Worm (Caenorhabditis elegans) whole organism, L4/young adult: ENCODE measurements around the gene ncl-1.

Experiments
- W03F9.2 ChIP-seq: fragments of 150-350 bp; optimal IDR thresholded peaks from 2 replicates; lab custom pipeline; 2014; ENCODE audit warnings: missing biosample characterization, missing genetic modification characterization
- dao-5 ChIP-seq: sonication (generic microtip); optimal IDR thresholded peaks from 2 replicates; lab custom pipeline; 2016; ENCODE audit warnings: missing genotype, missing genetic modification characterization, moderate library complexity, missing compliant biosample characterization
- him-1 ChIP-seq: sonication (generic microtip); optimal IDR thresholded peaks from 2 replicates; lab custom pipeline; 2016; ENCODE audit warnings: missing genotype, missing genetic modification reagents, missing genetic modification characterization, missing compliant biosample characterization

- TF ChIP-seq him-1 (no peak), W03F9.2 (no peak), dao-5 (no peak)
Measured at ce11 chrIII:7692287-7692686, 27.2 kb upstream of the ncl-1 start.
